Fruit fly (Drosophila melanogaster) whole organism, embryonic: ENCODE data around the gene beag.

Source experiments
- Atf6 ChIP-seq: fragments of 200-800 bp; sonication (Bioruptor generic); IDR thresholded peaks from 2 replicates; pipeline ENCODE4 v1.3.6; 2022; ENCODE audit warnings: missing biosample characterization, missing genetic modification characterization
- Bgb ChIP-seq: fragments of 200-800 bp; sonication (Bioruptor generic); IDR thresholded peaks from 2 replicates; pipeline ENCODE4 v1.3.6; 2022; ENCODE audit warnings: missing biosample characterization, missing genetic modification characterization; ENCODE audit not compliant: partially characterized antibody
- CG10979 ChIP-seq: fragments of 200-800 bp; sonication (Bioruptor generic); optimal IDR thresholded peaks from 2 replicates; lab custom pipeline; 2018; ENCODE audit warnings: missing biosample characterization, mild to moderate bottlenecking, missing genetic modification characterization, moderate library complexity
- CG11085 ChIP-seq: fragments of 200-800 bp; sonication (Bioruptor generic); IDR thresholded peaks from 2 replicates; pipeline ENCODE4 v1.3.6; 2022; ENCODE audit warnings: missing biosample characterization, missing genetic modification characterization
- CG12659 ChIP-seq: fragments of 200-800 bp; sonication (Bioruptor generic); optimal IDR thresholded peaks from 3 replicates; lab custom pipeline; 2017; ENCODE audit warnings: mild to moderate bottlenecking, missing biosample characterization, missing genetic modification reagents, missing genetic modification characterization
- CG14014 ChIP-seq: fragments of 200-800 bp; sonication (Bioruptor generic); IDR thresholded peaks from 2 replicates; pipeline ENCODE4 v1.3.6; 2022; ENCODE audit warnings: missing biosample characterization, missing genetic modification characterization
- CG15011 ChIP-seq: fragments of 200-800 bp; sonication (Bioruptor generic); optimal IDR thresholded peaks from 3 replicates; lab custom pipeline; 2018; ENCODE audit warnings: missing biosample characterization, mild to moderate bottlenecking, missing genetic modification characterization
- CG16815 ChIP-seq: fragments of 200-800 bp; sonication (Bioruptor generic); optimal IDR thresholded peaks from 3 replicates; lab custom pipeline; 2017; ENCODE audit warnings: missing biosample characterization, mild to moderate bottlenecking, missing genetic modification characterization
- CG16863 ChIP-seq: fragments of 200-800 bp; sonication (Bioruptor generic); optimal IDR thresholded peaks from 3 replicates; lab custom pipeline; 2016; ENCODE audit warnings: missing biosample characterization, missing genetic modification characterization
- CG17328 ChIP-seq: fragments of 200-800 bp; sonication (Bioruptor generic); IDR thresholded peaks from 2 replicates; pipeline ENCODE4 v1.3.6; 2022; ENCODE audit warnings: missing biosample characterization, missing genetic modification characterization
- CG17359 ChIP-seq: fragments of 200-800 bp; sonication (Bioruptor generic); optimal IDR thresholded peaks from 3 replicates; lab custom pipeline; 2018; ENCODE audit warnings: missing biosample characterization, mild to moderate bottlenecking, missing genetic modification characterization, moderate library complexity
- CG17612 ChIP-seq: fragments of 200-800 bp; sonication (Bioruptor generic); IDR thresholded peaks from 2 replicates; pipeline ENCODE4 v1.3.6; 2022; ENCODE audit warnings: missing biosample characterization, missing genetic modification characterization
- CG2875 ChIP-seq: fragments of 200-800 bp; sonication (Bioruptor generic); optimal IDR thresholded peaks from 2 replicates; lab custom pipeline; 2017; ENCODE audit warnings: missing biosample characterization, mild to moderate bottlenecking, missing genetic modification characterization, missing genetic modification reagents
- CG2889 ChIP-seq: fragments of 200-800 bp; sonication (Bioruptor generic); IDR thresholded peaks from 3 replicates; pipeline ENCODE4 v1.3.6; 2022; ENCODE audit warnings: missing biosample characterization, missing genetic modification characterization
- CG4282 ChIP-seq: fragments of 200-800 bp; sonication (Bioruptor generic); optimal IDR thresholded peaks from 2 replicates; lab custom pipeline; 2016; ENCODE audit warnings: missing biosample characterization, missing genetic modification characterization
- CG4424 ChIP-seq: fragments of 200-800 bp; sonication (Bioruptor generic); optimal IDR thresholded peaks from 3 replicates; lab custom pipeline; 2016; ENCODE audit warnings: missing biosample characterization, missing genetic modification characterization
- CG5180 ChIP-seq: fragments of 200-800 bp; sonication (Bioruptor generic); optimal IDR thresholded peaks from 3 replicates; lab custom pipeline; 2017; ENCODE audit warnings: missing biosample characterization, missing genetic modification characterization, mild to moderate bottlenecking, moderate library complexity, missing genetic modification reagents
- CG6654 ChIP-seq: fragments of 200-800 bp; sonication (Bioruptor generic); optimal IDR thresholded peaks from 2 replicates; lab custom pipeline; 2017; ENCODE audit warnings: missing biosample characterization, mild to moderate bottlenecking, missing genetic modification characterization
- CG7357 ChIP-seq: fragments of 200-800 bp; sonication (Bioruptor generic); IDR thresholded peaks from 3 replicates; pipeline ENCODE4 v1.3.6; 2022; ENCODE audit warnings: missing biosample characterization, missing genetic modification characterization
- CG7556 ChIP-seq: fragments of 200-800 bp; sonication (Bioruptor generic); optimal IDR thresholded peaks from 2 replicates; lab custom pipeline; 2017; ENCODE audit warnings: missing biosample characterization, mild to moderate bottlenecking, missing genetic modification characterization
- CG7928 ChIP-seq: fragments of 200-800 bp; sonication (Bioruptor generic); optimal IDR thresholded peaks from 2 replicates; lab custom pipeline; 2017; ENCODE audit warnings: missing biosample characterization, mild to moderate bottlenecking, missing genetic modification characterization
- CoRest ChIP-seq: fragments of 200-800 bp; sonication (Bioruptor generic); optimal IDR thresholded peaks from 3 replicates; lab custom pipeline; 2018; ENCODE audit warnings: missing biosample characterization, mild to moderate bottlenecking, missing genetic modification characterization, moderate library complexity
- Dip2 ChIP-seq: fragments of 200-800 bp; sonication (Bioruptor generic); IDR thresholded peaks from 2 replicates; pipeline ENCODE4 v1.3.6; 2022; ENCODE audit warnings: missing biosample characterization, missing genetic modification characterization
- Dip3 ChIP-seq: fragments of 200-800 bp; sonication (Bioruptor generic); optimal IDR thresholded peaks from 3 replicates; lab custom pipeline; 2016; ENCODE audit warnings: missing biosample characterization, missing genetic modification characterization
- Drgx ChIP-seq: fragments of 200-800 bp; sonication (Bioruptor generic); IDR thresholded peaks from 2 replicates; pipeline ENCODE4 v1.3.6; 2022; ENCODE audit warnings: missing biosample characterization, missing genetic modification characterization
- E2f1 ChIP-seq: fragments of 200-800 bp; sonication (Bioruptor generic); IDR thresholded peaks from 2 replicates; pipeline ENCODE4 v1.3.6; 2022; ENCODE audit warnings: missing biosample characterization, missing genetic modification characterization
- Eip74EF ChIP-seq, 2 experiments: fragments of 200-800 bp in 1 of 2; fragments of >200 bp in 1 of 2; sonication (Bioruptor generic) in 1 of 2; optimal IDR thresholded peaks; 2 replicates each; lab custom pipeline; 2017 to 2019; ENCODE audit warnings: missing biosample characterization in 2 of 2, missing genetic modification characterization in 2 of 2, mild to moderate bottlenecking in 1 of 2, moderate library complexity in 1 of 2
- Fer2 ChIP-seq: fragments of 200-800 bp; sonication (Bioruptor generic); optimal IDR thresholded peaks from 2 replicates; lab custom pipeline; 2018; ENCODE audit warnings: missing biosample characterization, mild to moderate bottlenecking, missing genetic modification characterization, moderate library complexity
- HLH4C ChIP-seq: fragments of 200-800 bp; sonication (Bioruptor generic); IDR thresholded peaks from 3 replicates; pipeline ENCODE4 v1.3.6; 2022; ENCODE audit warnings: missing biosample characterization, missing genetic modification characterization; ENCODE audit not compliant: partially characterized antibody
- Mad ChIP-seq: fragments of 200-800 bp; sonication (Bioruptor generic); optimal IDR thresholded peaks from 2 replicates; lab custom pipeline; 2016; ENCODE audit warnings: missing biosample characterization, missing genetic modification characterization
- Meics ChIP-seq: fragments of 200-800 bp; sonication (Bioruptor generic); optimal IDR thresholded peaks from 2 replicates; lab custom pipeline; 2017; ENCODE audit warnings: missing biosample characterization, mild to moderate bottlenecking, missing genetic modification characterization
- Mes4 ChIP-seq: fragments of 200-800 bp; sonication (Bioruptor generic); optimal IDR thresholded peaks from 2 replicates; lab custom pipeline; 2016; ENCODE audit warnings: missing biosample characterization, missing genetic modification characterization
- NfI ChIP-seq: fragments of 200-800 bp; sonication (Bioruptor generic); optimal IDR thresholded peaks from 3 replicates; lab custom pipeline; 2018; ENCODE audit warnings: missing biosample characterization, mild to moderate bottlenecking, missing genetic modification characterization, moderate library complexity
- Ravus ChIP-seq: fragments of 200-800 bp; sonication (Bioruptor generic); IDR thresholded peaks from 2 replicates; pipeline ENCODE4 v1.3.6; 2022; ENCODE audit warnings: missing biosample characterization, missing genetic modification characterization
- ap ChIP-seq: fragments of 200-800 bp; sonication (Bioruptor generic); IDR thresholded peaks from 2 replicates; pipeline ENCODE4 v1.3.6; 2022; ENCODE audit warnings: missing biosample characterization, missing genetic modification characterization
- bowl ChIP-seq: fragments of 200-800 bp; sonication (Bioruptor generic); IDR thresholded peaks from 2 replicates; pipeline ENCODE4 v1.3.6; 2022; ENCODE audit warnings: missing biosample characterization, missing genetic modification characterization
- br ChIP-seq: fragments of >200 bp; optimal IDR thresholded peaks from 2 replicates; lab custom pipeline; 2017
- eve ChIP-seq, 2 experiments: fragments of >200 bp; optimal IDR thresholded peaks; 2 replicates each; lab custom pipeline; 2017; ENCODE audit warnings: missing biosample characterization in 2 of 2, missing genetic modification characterization in 2 of 2
- ewg ChIP-seq: fragments of 200-800 bp; sonication (Bioruptor generic); optimal IDR thresholded peaks from 3 replicates; lab custom pipeline; 2017; ENCODE audit warnings: mild to moderate bottlenecking, missing biosample characterization, missing genetic modification reagents, missing genetic modification characterization
- gfzf ChIP-seq: fragments of 200-800 bp; sonication (Bioruptor generic); optimal IDR thresholded peaks from 2 replicates; lab custom pipeline; 2016; ENCODE audit warnings: missing biosample characterization, mild to moderate bottlenecking, missing genetic modification characterization, moderate library complexity
- hkb ChIP-seq, 2 experiments: fragments of 200-800 bp in 1 of 2; fragments of >200 bp in 1 of 2; sonication (Bioruptor generic) in 1 of 2; IDR thresholded peaks in 1 of 2; optimal IDR thresholded peaks in 1 of 2; 2 replicates each; pipeline versions ENCODE4 v1.3.6 to Lab custom; 2017 to 2022; ENCODE audit warnings: missing biosample characterization in 1 of 2, missing genetic modification characterization in 1 of 2
- lov ChIP-seq, 2 experiments: fragments of 200-800 bp in 1 of 2; fragments of >200 bp in 1 of 2; sonication (Bioruptor generic) in 1 of 2; IDR thresholded peaks in 1 of 2; optimal IDR thresholded peaks in 1 of 2; 2 replicates in 1 of 2; 3 replicates in 1 of 2; pipeline versions ENCODE4 v1.3.6 to Lab custom; 2017 to 2022; ENCODE audit warnings: missing biosample characterization in 1 of 2, missing genetic modification characterization in 1 of 2
- nerfin-2 ChIP-seq: fragments of 200-800 bp; sonication (Bioruptor generic); IDR thresholded peaks from 2 replicates; pipeline ENCODE4 v1.3.6; 2022; ENCODE audit warnings: missing biosample characterization, missing genetic modification characterization; ENCODE audit not compliant: partially characterized antibody
- nmo ChIP-seq: fragments of 200-800 bp; sonication (Bioruptor generic); optimal IDR thresholded peaks from 2 replicates; lab custom pipeline; 2018; ENCODE audit warnings: missing biosample characterization, mild to moderate bottlenecking, missing genetic modification characterization, moderate library complexity
- p53 ChIP-seq: fragments of 200-800 bp; sonication (Bioruptor generic); optimal IDR thresholded peaks from 2 replicates; lab custom pipeline; 2016; ENCODE audit warnings: missing biosample characterization, missing genetic modification characterization
- pan ChIP-seq, 4 experiments: fragments of >200 bp in 3 of 4; fragments of 200-800 bp in 1 of 4; sonication (Bioruptor generic) in 1 of 4; optimal IDR thresholded peaks in 3 of 4; IDR thresholded peaks in 1 of 4; 2 replicates each; pipeline versions ENCODE4 v1.3.6 to Lab custom; 2017 to 2022; ENCODE audit warnings: missing biosample characterization in 2 of 4, missing genetic modification characterization in 2 of 4, mixed read lengths in 1 of 4
- slbo ChIP-seq: fragments of 200-800 bp; sonication (Bioruptor generic); IDR thresholded peaks from 2 replicates; pipeline ENCODE4 v1.3.6; 2022; ENCODE audit warnings: missing biosample characterization, missing genetic modification characterization
- sna ChIP-seq: fragments of 200-800 bp; sonication (Bioruptor generic); IDR thresholded peaks from 2 replicates; pipeline ENCODE4 v1.3.6; 2022; ENCODE audit warnings: missing biosample characterization, missing genetic modification characterization; ENCODE audit not compliant: partially characterized antibody
- sr ChIP-seq: fragments of 200-800 bp; sonication (Bioruptor generic); IDR thresholded peaks from 3 replicates; pipeline ENCODE4 v1.3.6; 2022; ENCODE audit warnings: missing biosample characterization, missing genetic modification characterization
- ssp ChIP-seq: fragments of 200-800 bp; sonication (Bioruptor generic); IDR thresholded peaks from 2 replicates; pipeline ENCODE4 v1.3.6; 2022; ENCODE audit warnings: missing biosample characterization, missing genetic modification characterization

beag gene

DNA sequence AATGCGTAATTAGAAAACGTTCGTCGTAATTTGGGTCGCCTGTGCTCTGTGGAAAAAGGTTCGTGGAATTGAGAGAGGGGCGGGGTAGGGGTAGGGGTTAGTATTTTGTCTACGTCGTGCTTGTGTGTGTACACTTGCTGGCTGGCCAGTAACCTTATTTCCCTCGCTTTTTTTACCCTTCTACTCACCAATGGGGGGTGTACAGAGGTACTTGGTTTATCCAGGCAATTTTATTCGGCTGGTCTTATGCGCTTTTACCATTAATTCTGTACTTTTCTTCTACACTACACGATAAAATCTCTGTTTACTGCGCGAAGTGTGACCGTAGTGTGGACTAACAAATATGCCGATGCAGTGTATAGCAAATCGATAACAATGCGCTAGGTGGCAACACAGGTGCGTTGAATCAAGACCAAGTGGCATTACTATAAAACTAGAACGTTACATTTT lies 45.2 kb downstream of the beag start, which contains the start of gene tgo (continued):
- no peak for TF ChIP-seq lov (optimal IDR thresholded peaks at IDR 0.05; lab: Kevin White, UChicago)
- TF ChIP-seq lov (GFP tag; IDR thresholded peaks at IDR 0.05; lab: Robert Waterston, UW), result no peak
- TF ChIP-seq CG4282 (GFP tag; lab: Kevin White, UChicago), result no peak
- TF ChIP-seq CG7928 (GFP tag; lab: Kevin White, UChicago), result no peak
- TF ChIP-seq CG5180, result no peak
- no peak for TF ChIP-seq Fer2 (tag; lab: Kevin White, UChicago)
- no peak for TF ChIP-seq ssp (GFP tag; lab: Robert Waterston, UW)
- no peak for TF ChIP-seq pan (optimal IDR thresholded peaks at IDR 0.05; lab: Kevin White, UChicago)
- TF ChIP-seq pan (GFP tag; optimal IDR thresholded peaks at IDR 0.05 in 1 of 2, IDR thresholded peaks at IDR 0.05 in 1 of 2), result no peak
- TF ChIP-seq CG11085, result no peak
- peak; percentile 11 for TF ChIP-seq Mad
- no peak for TF ChIP-seq CG4424 (GFP tag; lab: Kevin White, UChicago)
- TF ChIP-seq Eip74EF (GFP tag; optimal IDR thresholded peaks at IDR 0.05; lab: Kevin White, UChicago), result no peak
- no peak for TF ChIP-seq Atf6 (GFP tag; lab: Robert Waterston, UW)
- no peak for TF ChIP-seq Drgx
- no peak for TF ChIP-seq Dip2 (GFP tag; lab: Robert Waterston, UW)
- TF ChIP-seq CG12659 (GFP tag; lab: Kevin White, UChicago), result peak; percentile 69
- no peak for TF ChIP-seq eve (GFP tag; optimal IDR thresholded peaks at IDR 0.05; lab: Kevin White, UChicago)
- TF ChIP-seq Bgb (GFP tag; lab: Robert Waterston, UW), result peak; percentile 31; the same call in 1 of the 2 replicates
- no peak for TF ChIP-seq CG2875 (GFP tag; lab: Kevin White, UChicago)
- TF ChIP-seq bowl (GFP tag; lab: Robert Waterston, UW), result no peak
- TF ChIP-seq slbo (GFP tag; lab: Robert Waterston, UW), result no peak
- TF ChIP-seq E2f1, result no peak
- peak; percentile 11 for TF ChIP-seq CG17359 (tag; lab: Kevin White, UChicago)
- no peak for TF ChIP-seq CG10979 (tag; lab: Kevin White, UChicago)
- no peak for TF ChIP-seq Mes4 (GFP tag; lab: Kevin White, UChicago)
- peak; percentile 90 for TF ChIP-seq gfzf (GFP tag; lab: Kevin White, UChicago)
- no peak for TF ChIP-seq CG17328 (GFP tag; lab: Robert Waterston, UW)
- no peak for TF ChIP-seq ewg (GFP tag; lab: Kevin White, UChicago)
- TF ChIP-seq sr (GFP tag; lab: Robert Waterston, UW), result no peak
- no peak for TF ChIP-seq br (lab: Kevin White, UChicago)
- TF ChIP-seq HLH4C (GFP tag; lab: Robert Waterston, UW), result peak; percentile 46
- no peak for TF ChIP-seq Dip3 (GFP tag; lab: Kevin White, UChicago)
- TF ChIP-seq CG16815 (GFP tag; lab: Kevin White, UChicago), result no peak
- TF ChIP-seq ap (GFP tag; lab: Robert Waterston, UW), result no peak
- no peak for TF ChIP-seq CG17612 (GFP tag; lab: Robert Waterston, UW)
- TF ChIP-seq sna (GFP tag; lab: Robert Waterston, UW), result 0 out of 2 replicates have a peak, but pooled peaks have one; percentile 23
- TF ChIP-seq CG7556 (GFP tag; lab: Kevin White, UChicago), result no peak
- TF ChIP-seq CG7357 (GFP tag; lab: Robert Waterston, UW), result no peak
- no peak for TF ChIP-seq NfI (GFP tag; lab: Kevin White, UChicago)
- TF ChIP-seq Ravus (GFP tag; lab: Robert Waterston, UW), result no peak
- no peak for TF ChIP-seq CG6654 (GFP tag; lab: Kevin White, UChicago)
- TF ChIP-seq nerfin-2 (GFP tag; lab: Robert Waterston, UW), result no peak
- no peak for TF ChIP-seq Meics (GFP tag; lab: Kevin White, UChicago)
- TF ChIP-seq CG2889 (GFP tag; lab: Robert Waterston, UW), result no peak
- TF ChIP-seq CG14014 (GFP tag; lab: Robert Waterston, UW), result no peak
- no peak for TF ChIP-seq hkb (optimal IDR thresholded peaks at IDR 0.05; lab: Kevin White, UChicago)
- no peak for TF ChIP-seq hkb (GFP tag; IDR thresholded peaks at IDR 0.05; lab: Robert Waterston, UW)
- TF ChIP-seq p53 (GFP tag; lab: Kevin White, UChicago), result no peak
- no peak for TF ChIP-seq CG15011 (GFP tag; lab: Kevin White, UChicago)
- peak; percentile 52 for TF ChIP-seq nmo
- TF ChIP-seq CoRest, result peak; percentile 52
- TF ChIP-seq CG16863, result no peak
